Fruit fly (Drosophila melanogaster) whole organism, embryonic: ENCODE results near the gene drn.

Experiments used
- Abd-B ChIP-seq: fragments of 200-800 bp; sonication (Bioruptor generic); optimal IDR thresholded peaks from 2 replicates; lab custom pipeline; 2018; ENCODE audit warnings: missing biosample characterization, mild to moderate bottlenecking, missing genetic modification characterization, moderate library complexity
- Antp ChIP-seq: fragments of 200-800 bp; sonication (Bioruptor generic); optimal IDR thresholded peaks from 3 replicates; lab custom pipeline; 2016; ENCODE audit warnings: missing biosample characterization, missing genetic modification characterization
- BEAF-32 ChIP-seq: fragments of 200-800 bp; sonication (Bioruptor generic); optimal IDR thresholded peaks from 3 replicates; lab custom pipeline; 2017; ENCODE audit warnings: missing biosample characterization, missing genetic modification characterization, mild to moderate bottlenecking, moderate library complexity, missing genetic modification reagents
- CG10267 ChIP-seq: fragments of 200-800 bp; sonication (Bioruptor generic); optimal IDR thresholded peaks from 2 replicates; lab custom pipeline; 2018; ENCODE audit warnings: missing biosample characterization, mild to moderate bottlenecking, missing genetic modification characterization, moderate library complexity
- CG10565 ChIP-seq: fragments of 200-800 bp; sonication (Bioruptor generic); optimal IDR thresholded peaks from 3 replicates; lab custom pipeline; 2016; ENCODE audit warnings: missing biosample characterization, mild to moderate bottlenecking, missing genetic modification characterization
- CG12071 ChIP-seq: fragments of 200-800 bp; sonication (Bioruptor generic); optimal IDR thresholded peaks from 3 replicates; lab custom pipeline; 2018; ENCODE audit warnings: missing biosample characterization, mild to moderate bottlenecking, missing genetic modification characterization
- CG12155 ChIP-seq: fragments of 200-800 bp; sonication (Bioruptor generic); optimal IDR thresholded peaks from 3 replicates; lab custom pipeline; 2016; ENCODE audit warnings: missing biosample characterization, missing genetic modification characterization
- CG14710 ChIP-seq: fragments of 200-800 bp; sonication (Bioruptor generic); optimal IDR thresholded peaks from 3 replicates; lab custom pipeline; 2019; ENCODE audit warnings: missing biosample characterization, mild to moderate bottlenecking, missing genetic modification characterization, moderate library complexity
- CG1529 ChIP-seq: fragments of 200-800 bp; sonication (Bioruptor generic); optimal IDR thresholded peaks from 3 replicates; lab custom pipeline; 2018; ENCODE audit warnings: missing biosample characterization, missing genetic modification characterization
- CG16863 ChIP-seq: fragments of 200-800 bp; sonication (Bioruptor generic); optimal IDR thresholded peaks from 3 replicates; lab custom pipeline; 2016; ENCODE audit warnings: missing biosample characterization, missing genetic modification characterization
- CG17328 ChIP-seq: fragments of 200-800 bp; sonication (Bioruptor generic); IDR thresholded peaks from 2 replicates; pipeline ENCODE4 v1.3.6; 2022; ENCODE audit warnings: missing biosample characterization, missing genetic modification characterization
- CG17359 ChIP-seq: fragments of 200-800 bp; sonication (Bioruptor generic); optimal IDR thresholded peaks from 3 replicates; lab custom pipeline; 2018; ENCODE audit warnings: missing biosample characterization, mild to moderate bottlenecking, missing genetic modification characterization, moderate library complexity
- CG17385 ChIP-seq: fragments of 200-800 bp; sonication (Bioruptor generic); optimal IDR thresholded peaks from 3 replicates; lab custom pipeline; 2018; ENCODE audit warnings: missing biosample characterization, mild to moderate bottlenecking, missing genetic modification characterization
- CG18262 ChIP-seq: fragments of 200-800 bp; optimal IDR thresholded peaks from 3 replicates; lab custom pipeline; 2019; ENCODE audit warnings: missing biosample characterization, mild to moderate bottlenecking, missing genetic modification characterization, moderate library complexity
- CG2678 ChIP-seq: fragments of 200-800 bp; sonication (Bioruptor generic); optimal IDR thresholded peaks from 3 replicates; lab custom pipeline; 2019; ENCODE audit warnings: missing biosample characterization, mild to moderate bottlenecking, missing genetic modification characterization, moderate library complexity
- CG3838 ChIP-seq: fragments of 200-800 bp; sonication (Bioruptor generic); optimal IDR thresholded peaks from 3 replicates; lab custom pipeline; 2016; ENCODE audit warnings: missing biosample characterization, missing genetic modification characterization
- CG4328 ChIP-seq: fragments of 200-800 bp; sonication (Bioruptor generic); optimal IDR thresholded peaks from 3 replicates; lab custom pipeline; 2017; ENCODE audit warnings: missing biosample characterization, missing genetic modification reagents, missing genetic modification characterization
- CG43689 ChIP-seq: fragments of 200-800 bp; sonication (Bioruptor generic); IDR thresholded peaks from 2 replicates; pipeline ENCODE4 v1.3.6; 2022; ENCODE audit warnings: missing biosample characterization, missing genetic modification characterization
- CG4820 ChIP-seq: fragments of 200-800 bp; sonication (Bioruptor generic); optimal IDR thresholded peaks from 3 replicates; lab custom pipeline; 2016; ENCODE audit warnings: missing biosample characterization, missing genetic modification characterization
- CG6654 ChIP-seq: fragments of 200-800 bp; sonication (Bioruptor generic); optimal IDR thresholded peaks from 2 replicates; lab custom pipeline; 2017; ENCODE audit warnings: missing biosample characterization, mild to moderate bottlenecking, missing genetic modification characterization
- CG7556 ChIP-seq: fragments of 200-800 bp; sonication (Bioruptor generic); optimal IDR thresholded peaks from 2 replicates; lab custom pipeline; 2017; ENCODE audit warnings: missing biosample characterization, mild to moderate bottlenecking, missing genetic modification characterization
- CG8290 ChIP-seq, 3 experiments: fragments of 200-800 bp; sonication (Bioruptor generic); optimal IDR thresholded peaks; 2 replicates each; lab custom pipeline; 2016 to 2019; ENCODE audit warnings: missing biosample characterization in 3 of 3, missing genetic modification characterization in 3 of 3, mild to moderate bottlenecking in 2 of 3, moderate library complexity in 1 of 3
- CG9817 ChIP-seq: fragments of 200-800 bp; sonication (Bioruptor generic); optimal IDR thresholded peaks from 2 replicates; lab custom pipeline; 2018; ENCODE audit warnings: missing biosample characterization, mild to moderate bottlenecking, missing genetic modification characterization, moderate library complexity
- Chrac-16 ChIP-seq: fragments of 200-800 bp; sonication (Bioruptor generic); optimal IDR thresholded peaks from 3 replicates; lab custom pipeline; 2016; ENCODE audit warnings: missing biosample characterization, missing genetic modification characterization
- Dfd ChIP-seq, 2 experiments: fragments of >200 bp; optimal IDR thresholded peaks; 2 replicates each; lab custom pipeline; 2017; ENCODE audit warnings: missing biosample characterization in 2 of 2, missing genetic modification characterization in 2 of 2
- Ets97D ChIP-seq: fragments of 200-800 bp; sonication (Bioruptor generic); optimal IDR thresholded peaks from 3 replicates; lab custom pipeline; 2016; ENCODE audit warnings: missing biosample characterization, missing genetic modification characterization
- H2.0 ChIP-seq: fragments of 200-800 bp; sonication (Bioruptor generic); IDR thresholded peaks from 2 replicates; pipeline ENCODE4 v1.3.6; 2022; ENCODE audit warnings: missing biosample characterization, missing genetic modification characterization
- Hsf ChIP-seq: fragments of 200-800 bp; sonication (Bioruptor generic); optimal IDR thresholded peaks from 3 replicates; lab custom pipeline; 2016; ENCODE audit warnings: missing biosample characterization, missing genetic modification characterization
- MBD-R2 ChIP-seq: fragments of 200-800 bp; sonication (Bioruptor generic); IDR thresholded peaks from 2 replicates; pipeline ENCODE4 v1.3.6; 2022; ENCODE audit warnings: missing biosample characterization, missing genetic modification characterization
- Med ChIP-seq: fragments of 200-800 bp; sonication (Bioruptor generic); peaks from one replicate; lab custom pipeline; 2016; ENCODE audit warnings: missing biosample characterization, missing genetic modification characterization, mild to moderate bottlenecking, inconsistent platforms, moderate library complexity
- Nf-YA ChIP-seq: fragments of 200-800 bp; sonication (Bioruptor generic); IDR thresholded peaks from 2 replicates; pipeline ENCODE4 v1.3.6; 2022; ENCODE audit warnings: missing biosample characterization, missing genetic modification characterization
- Ptx1 ChIP-seq: fragments of 200-800 bp; sonication (Bioruptor generic); IDR thresholded peaks from 2 replicates; pipeline ENCODE4 v1.3.6; 2022; ENCODE audit warnings: missing biosample characterization, missing genetic modification characterization
- Xrp1 ChIP-seq: fragments of 200-800 bp; sonication (Bioruptor generic); IDR thresholded peaks from 2 replicates; pipeline ENCODE4 v1.3.6; 2022; ENCODE audit warnings: missing biosample characterization, missing genetic modification characterization
- ash1 ChIP-seq: fragments of 200-800 bp; sonication (Bioruptor generic); optimal IDR thresholded peaks from 2 replicates; lab custom pipeline; 2018; ENCODE audit warnings: missing biosample characterization, mild to moderate bottlenecking, missing genetic modification characterization
- az2 ChIP-seq: fragments of 200-800 bp; sonication (Bioruptor generic); optimal IDR thresholded peaks from 3 replicates; lab custom pipeline; 2016; ENCODE audit warnings: missing biosample characterization, missing genetic modification characterization
- bsh ChIP-seq, 2 experiments: fragments of 200-800 bp; sonication (Bioruptor generic); optimal IDR thresholded peaks; 2 replicates each; lab custom pipeline; 2017 to 2018; ENCODE audit warnings: mild to moderate bottlenecking in 2 of 2, missing biosample characterization in 2 of 2, missing genetic modification characterization in 2 of 2, moderate library complexity in 1 of 2
- croc ChIP-seq: fragments of 200-800 bp; sonication (Bioruptor generic); conservative IDR thresholded peaks from 3 replicates; pipeline ENCODE4 v1.3.6; 2022; ENCODE audit warnings: missing biosample characterization, missing genetic modification characterization
- da ChIP-seq: fragments of 200-800 bp; sonication (Bioruptor generic); optimal IDR thresholded peaks from 2 replicates; lab custom pipeline; 2016; ENCODE audit warnings: missing biosample characterization, missing genetic modification characterization
- dmrt99B ChIP-seq: fragments of 200-800 bp; sonication (Bioruptor generic); optimal IDR thresholded peaks from 2 replicates; lab custom pipeline; 2018; ENCODE audit warnings: missing biosample characterization, mild to moderate bottlenecking, missing genetic modification characterization, moderate library complexity
- exex ChIP-seq: fragments of 200-800 bp; sonication (Bioruptor generic); optimal IDR thresholded peaks from 4 replicates; lab custom pipeline; 2018; ENCODE audit warnings: missing biosample characterization, mild to moderate bottlenecking, missing genetic modification characterization, moderate library complexity
- grn ChIP-seq: fragments of 200-800 bp; sonication (Bioruptor generic); optimal IDR thresholded peaks from 3 replicates; lab custom pipeline; 2017; ENCODE audit warnings: missing biosample characterization, missing genetic modification characterization
- jigr1 ChIP-seq: fragments of 200-800 bp; sonication (Bioruptor generic); IDR thresholded peaks from 3 replicates; pipeline ENCODE4 v1.3.6; 2022; ENCODE audit warnings: missing biosample characterization, missing genetic modification characterization
- lmd ChIP-seq: fragments of 200-800 bp; sonication (Bioruptor generic); IDR thresholded peaks from 2 replicates; pipeline ENCODE4 v1.3.6; 2022; ENCODE audit warnings: missing biosample characterization, missing genetic modification characterization
- mld ChIP-seq: fragments of 200-800 bp; sonication (Bioruptor generic); IDR thresholded peaks from 3 replicates; pipeline ENCODE4 v1.3.6; 2022; ENCODE audit warnings: missing biosample characterization, missing genetic modification characterization; ENCODE audit not compliant: partially characterized antibody
- pb ChIP-seq: fragments of 200-800 bp; sonication (Bioruptor generic); optimal IDR thresholded peaks from 3 replicates; lab custom pipeline; 2016; ENCODE audit warnings: missing biosample characterization, missing genetic modification characterization
- shn ChIP-seq: fragments of 200-800 bp; sonication (Bioruptor generic); optimal IDR thresholded peaks from 3 replicates; lab custom pipeline; 2016; ENCODE audit warnings: missing biosample characterization, missing genetic modification characterization
- sisA ChIP-seq: fragments of 200-800 bp; sonication (Bioruptor generic); IDR thresholded peaks from 2 replicates; pipeline ENCODE4 v1.3.6; 2022; ENCODE audit warnings: missing biosample characterization, missing genetic modification characterization
- slbo ChIP-seq: fragments of 200-800 bp; sonication (Bioruptor generic); IDR thresholded peaks from 2 replicates; pipeline ENCODE4 v1.3.6; 2022; ENCODE audit warnings: missing biosample characterization, missing genetic modification characterization
- tup ChIP-seq: fragments of 200-800 bp; sonication (Bioruptor generic); optimal IDR thresholded peaks from 2 replicates; lab custom pipeline; 2016; ENCODE audit warnings: missing biosample characterization, mild to moderate bottlenecking, missing genetic modification characterization, moderate library complexity
- unpg ChIP-seq: fragments of 200-800 bp; sonication (Bioruptor generic); optimal IDR thresholded peaks from 3 replicates; lab custom pipeline; 2018; ENCODE audit warnings: missing biosample characterization, mild to moderate bottlenecking, missing genetic modification characterization, moderate library complexity
- yki ChIP-seq: fragments of >200 bp; optimal IDR thresholded peaks from 3 replicates; lab custom pipeline; 2018

Gene drn

dm6 chr3R:9344791-9345208, 4.8 kb downstream of the drn start:
- TF ChIP-seq Dfd (GFP tag; optimal IDR thresholded peaks at IDR 0.05; lab: Kevin White, UChicago) = no peak
- peak; percentile 47; the same call in 1 of the 2 replicates for TF ChIP-seq Ptx1 (GFP tag; lab: Robert Waterston, UW)
- peak; percentile 70 for TF ChIP-seq CG17359
- TF ChIP-seq CG2678 (tag; lab: Kevin White, UChicago) = peak; percentile 71
- TF ChIP-seq bsh (GFP tag; optimal IDR thresholded peaks at IDR 0.05; lab: Kevin White, UChicago) = peak in 1 of 2 experiments; percentile 51
- TF ChIP-seq mld (GFP tag; lab: Robert Waterston, UW) = no peak
- peak; percentile 44 for TF ChIP-seq Hsf (GFP tag; lab: Kevin White, UChicago)
- peak; percentile 26 for TF ChIP-seq CG9817
- TF ChIP-seq shn (GFP tag; lab: Kevin White, UChicago) = no peak
- TF ChIP-seq Med (GFP tag; lab: Kevin White, UChicago) = peak; percentile 77
- no peak for TF ChIP-seq exex (tag; lab: Kevin White, UChicago)
- 0 out of 2 replicates have a peak, but pooled peaks have one; percentile 8 for TF ChIP-seq H2.0
- TF ChIP-seq jigr1 (GFP tag; lab: Robert Waterston, UW) = no peak
- no peak for TF ChIP-seq MBD-R2
- no peak for TF ChIP-seq tup (GFP tag; lab: Kevin White, UChicago)
- TF ChIP-seq CG43689 = no peak
- peak; percentile 71 for TF ChIP-seq dmrt99B (tag; lab: Kevin White, UChicago)
- peak; percentile 48 for TF ChIP-seq CG17385
- TF ChIP-seq CG10267 (tag; lab: Kevin White, UChicago) = peak; percentile 45
- TF ChIP-seq CG10565 (GFP tag; lab: Kevin White, UChicago) = no peak
- TF ChIP-seq CG18262 (tag; lab: Kevin White, UChicago) = peak; percentile 38
- no peak for TF ChIP-seq da (GFP tag; lab: Kevin White, UChicago)
- no peak for TF ChIP-seq yki
- no peak for TF ChIP-seq ash1 (GFP tag; lab: Kevin White, UChicago)
- TF ChIP-seq az2 (GFP tag; lab: Kevin White, UChicago) = peak; percentile 34
- TF ChIP-seq Nf-YA (GFP tag; lab: Robert Waterston, UW) = no peak
- peak; percentile 60 for TF ChIP-seq CG17328
- no peak for TF ChIP-seq pb (GFP tag; lab: Kevin White, UChicago)
- peak; percentile 4; the same call in 1 of the 2 replicates for TF ChIP-seq lmd (GFP tag; lab: Robert Waterston, UW)
- TF ChIP-seq Chrac-16 (GFP tag; lab: Kevin White, UChicago) = peak; percentile 7
- no peak for TF ChIP-seq CG4328
- TF ChIP-seq CG14710 (tag; lab: Kevin White, UChicago) = peak; percentile 20
- TF ChIP-seq BEAF-32 = no peak
- no peak for TF ChIP-seq croc (GFP tag; lab: Robert Waterston, UW)
- TF ChIP-seq Antp (GFP tag; lab: Kevin White, UChicago) = peak; percentile 15
- TF ChIP-seq CG7556 = peak; percentile 57
- TF ChIP-seq CG8290 (GFP tag; optimal IDR thresholded peaks at IDR 0.05; lab: Kevin White, UChicago) = no peak
- no peak for TF ChIP-seq CG8290 (tag; optimal IDR thresholded peaks at IDR 0.05; lab: Kevin White, UChicago)
- TF ChIP-seq slbo = peak; percentile 60
- TF ChIP-seq grn (GFP tag; lab: Kevin White, UChicago) = no peak
- TF ChIP-seq unpg (GFP tag; lab: Kevin White, UChicago) = peak; percentile 54
- TF ChIP-seq sisA = no peak
- TF ChIP-seq Ets97D (GFP tag; lab: Kevin White, UChicago) = no peak
- TF ChIP-seq CG3838 (GFP tag; lab: Kevin White, UChicago) = no peak
- no peak for TF ChIP-seq CG6654 (GFP tag; lab: Kevin White, UChicago)
- peak; percentile 16 for TF ChIP-seq CG12155 (GFP tag; lab: Kevin White, UChicago)
- peak; percentile 33 for TF ChIP-seq CG4820 (GFP tag; lab: Kevin White, UChicago)
- TF ChIP-seq CG16863 = peak; percentile 45
- TF ChIP-seq Abd-B (GFP tag; lab: Kevin White, UChicago) = no peak
- peak; percentile 61 for TF ChIP-seq Xrp1 (GFP tag; lab: Robert Waterston, UW)
- TF ChIP-seq CG12071 (GFP tag; lab: Kevin White, UChicago) = no peak
- TF ChIP-seq CG1529 (GFP tag; lab: Kevin White, UChicago) = peak; percentile 10
